Fruit fly (Drosophila melanogaster): ENCODE results near the gene jumu.

dm6 chr3R:10393654-10394367 lies 43.8 kb downstream of the jumu start:
- TF ChIP-seq NC2α (GFP tag; optimal IDR thresholded peaks at IDR 0.05) (peak; percentile 43), CG15479 (GFP tag; optimal IDR thresholded peaks at IDR 0.05) (no peak), Myb (GFP tag; optimal IDR thresholded peaks at IDR 0.05) (peak; percentile 52), HLH3B (GFP tag; IDR thresholded peaks at IDR 0.05) (peak; percentile 86), trh (GFP tag; optimal IDR thresholded peaks at IDR 0.05) (peak; percentile 44), CG15696 (tag; optimal IDR thresholded peaks at IDR 0.05) (peak; percentile 26), CG16813 (GFP tag; IDR thresholded peaks at IDR 0.05; ENCODE audit: partially characterized antibody) (no peak), seq (GFP tag; IDR thresholded peaks at IDR 0.05) (peak; percentile 93), crol (GFP tag; IDR thresholded peaks at IDR 0.05) (no peak; the same call in 1 of the 2 replicates), Usf (GFP tag; optimal IDR thresholded peaks at IDR 0.05) (no peak), CG13894 (tag; optimal IDR thresholded peaks at IDR 0.05) (peak; percentile 30), toy (GFP tag; IDR thresholded peaks at IDR 0.05) (0 out of 2 replicates have a peak, but pooled peaks have one; percentile 51), tio (GFP tag; optimal IDR thresholded peaks at IDR 0.05) (peak; percentile 62), pum (GFP tag; optimal IDR thresholded peaks at IDR 0.05) (peak; percentile 58)
